Fruit fly (Drosophila melanogaster): ENCODE measurements around the gene Vps37B.

dm6 chr3R:5240721-5241120 is 14.8 kb downstream of the Vps37B start, which contains the start of gene CG33293:
- TF ChIP-seq Clk (GFP tag; optimal IDR thresholded peaks at IDR 0.05) (no peak), cic (GFP tag; optimal IDR thresholded peaks at IDR 0.05) (no peak), ovo (GFP tag; optimal IDR thresholded peaks at IDR 0.05) (no peak), Mnt (GFP tag; optimal IDR thresholded peaks at IDR 0.05) (no peak), kay (GFP tag; ENCODE audit: borderline replicate concordance) (no peak), CG11617 (GFP tag; optimal IDR thresholded peaks at IDR 0.05) (no peak)
